Worm (Caenorhabditis elegans) whole organism, L2 larva: ENCODE measurements around the gene T28F3.9.
A peak's percentile ranks its signal among the peaks of the same experiment; 100 is the strongest.

ENCODE experiments used
- C34F6.9 ChIP-seq: fragments of 150-350 bp; optimal IDR thresholded peaks from 2 replicates; lab custom pipeline; 2014; ENCODE audit warnings: missing biosample characterization, missing genetic modification characterization
- F13H6.1 ChIP-seq: sonication (generic microtip); optimal IDR thresholded peaks from 2 replicates; lab custom pipeline; 2016; ENCODE audit warnings: missing genetic modification characterization, missing compliant biosample characterization
- Y55F3AM.14 ChIP-seq: fragments of 200-800 bp; sonication (Bioruptor generic); optimal IDR thresholded peaks from 2 replicates; lab custom pipeline; 2018; ENCODE audit warnings: mild to moderate bottlenecking, missing genetic modification characterization, missing compliant biosample characterization
- ZK546.5 ChIP-seq: sonication (generic microtip); optimal IDR thresholded peaks from 2 replicates; lab custom pipeline; 2017; ENCODE audit warnings: missing biosample characterization, missing genetic modification characterization
- alr-1 ChIP-seq: fragments of 150-350 bp; optimal IDR thresholded peaks from 2 replicates; lab custom pipeline; 2014; ENCODE audit warnings: missing biosample characterization, missing genetic modification characterization
- ama-1 ChIP-seq: fragments of 150-350 bp; optimal IDR thresholded peaks from 2 replicates; lab custom pipeline; 2018; ENCODE audit warnings: inconsistent platforms
- ceh-16 ChIP-seq: fragments of 150-350 bp; optimal IDR thresholded peaks from 2 replicates; lab custom pipeline; 2014; ENCODE audit warnings: missing biosample characterization, missing genetic modification characterization
- ceh-82 ChIP-seq: fragments of 150-350 bp; optimal IDR thresholded peaks from 2 replicates; lab custom pipeline; 2014; ENCODE audit warnings: missing biosample characterization, missing genetic modification characterization
- crh-2 ChIP-seq: sonication (generic microtip); optimal IDR thresholded peaks from 2 replicates; lab custom pipeline; 2017; ENCODE audit warnings: missing biosample characterization, missing genetic modification characterization
- egl-27 ChIP-seq: sonication (generic microtip); optimal IDR thresholded peaks from 3 replicates; lab custom pipeline; 2017; ENCODE audit warnings: missing biosample characterization, missing genetic modification reagents, missing genetic modification characterization
- elt-3 ChIP-seq: sonication (generic microtip); optimal IDR thresholded peaks from 2 replicates; lab custom pipeline; 2017; ENCODE audit warnings: missing biosample characterization, missing genetic modification characterization
- gmeb-1 ChIP-seq: fragments of 150-350 bp; optimal IDR thresholded peaks from 2 replicates; lab custom pipeline; 2014; ENCODE audit warnings: missing biosample characterization, missing genetic modification characterization
- lin-13 ChIP-seq: fragments of 150-350 bp; optimal IDR thresholded peaks from 2 replicates; lab custom pipeline; 2014; ENCODE audit warnings: missing biosample characterization, missing genetic modification reagents, missing genetic modification characterization
- lsy-2 ChIP-seq, 2 experiments: fragments of 150-350 bp in 1 of 2; sonication (generic microtip) in 1 of 2; optimal IDR thresholded peaks; 2 replicates each; lab custom pipeline; 2014 to 2017; ENCODE audit warnings: missing biosample characterization in 2 of 2, missing genetic modification characterization in 2 of 2
- mab-5 ChIP-seq: fragments of 150-350 bp; optimal IDR thresholded peaks from 2 replicates; lab custom pipeline; 2014; ENCODE audit warnings: missing biosample characterization, missing genetic modification characterization
- mbf-1 ChIP-seq: sonication (generic microtip); optimal IDR thresholded peaks from 2 replicates; lab custom pipeline; 2017; ENCODE audit warnings: missing biosample characterization, missing genetic modification characterization
- mdl-1 ChIP-seq, 2 experiments: fragments of 150-350 bp in 1 of 2; sonication (generic microtip) in 1 of 2; optimal IDR thresholded peaks; 2 replicates each; lab custom pipeline; 2017; ENCODE audit warnings: missing biosample characterization in 2 of 2, missing genetic modification characterization in 2 of 2
- nhr-11 ChIP-seq: fragments of 150-350 bp; optimal IDR thresholded peaks from 2 replicates; lab custom pipeline; 2014; ENCODE audit warnings: missing biosample characterization, missing genetic modification characterization
- nhr-12 ChIP-seq: fragments of 150-350 bp; optimal IDR thresholded peaks from 2 replicates; lab custom pipeline; 2014; ENCODE audit warnings: missing biosample characterization, missing genetic modification characterization
- nhr-129 ChIP-seq: fragments of 150-350 bp; optimal IDR thresholded peaks from 2 replicates; lab custom pipeline; 2014; ENCODE audit warnings: missing biosample characterization, missing genetic modification characterization
- nhr-21 ChIP-seq: fragments of 150-350 bp; optimal IDR thresholded peaks from 2 replicates; lab custom pipeline; 2014; ENCODE audit warnings: missing biosample characterization, missing genetic modification characterization
- nhr-237 ChIP-seq: fragments of 150-350 bp; optimal IDR thresholded peaks from 2 replicates; lab custom pipeline; 2014; ENCODE audit warnings: missing biosample characterization, missing genetic modification characterization
- nhr-25 ChIP-seq: fragments of 150-350 bp; sonication (generic microtip); optimal IDR thresholded peaks from 3 replicates; lab custom pipeline; 2014; ENCODE audit warnings: missing biosample characterization, missing genetic modification characterization
- nhr-6 ChIP-seq: fragments of 150-350 bp; optimal IDR thresholded peaks from 2 replicates; lab custom pipeline; 2014; ENCODE audit warnings: missing biosample characterization, missing genetic modification characterization
- nhr-77 ChIP-seq: fragments of 150-350 bp; optimal IDR thresholded peaks from 2 replicates; lab custom pipeline; 2014; ENCODE audit warnings: missing biosample characterization, missing genetic modification characterization
- peb-1 ChIP-seq: fragments of 150-350 bp; optimal IDR thresholded peaks from 2 replicates; lab custom pipeline; 2014; ENCODE audit warnings: missing biosample characterization, missing genetic modification characterization
- sem-4 ChIP-seq: fragments of 150-350 bp; optimal IDR thresholded peaks from 2 replicates; lab custom pipeline; 2014; ENCODE audit warnings: missing biosample characterization, missing genetic modification reagents, missing genetic modification characterization
- skn-1 ChIP-seq: sonication (generic microtip); optimal IDR thresholded peaks from 2 replicates; lab custom pipeline; 2017; ENCODE audit warnings: missing biosample characterization, missing genetic modification characterization
- sma-9 ChIP-seq, 2 experiments: fragments of 150-350 bp in 1 of 2; sonication (generic microtip) in 1 of 2; optimal IDR thresholded peaks; 2 replicates each; lab custom pipeline; 2014 to 2016; ENCODE audit warnings: missing genetic modification characterization in 2 of 2, mild to moderate bottlenecking in 1 of 2, missing biosample characterization in 1 of 2, missing compliant biosample characterization in 1 of 2, missing genetic modification reagents in 1 of 2, moderate library complexity in 1 of 2
- snpc-4 ChIP-seq: fragments of 150-350 bp; optimal IDR thresholded peaks from 2 replicates; lab custom pipeline; 2014; ENCODE audit warnings: missing biosample characterization, missing genetic modification characterization
- unc-55 ChIP-seq: fragments of 150-350 bp; sonication (generic microtip); optimal IDR thresholded peaks from 3 replicates; lab custom pipeline; 2014; ENCODE audit warnings: missing biosample characterization, missing genetic modification reagents, missing genetic modification characterization
- zag-1 ChIP-seq: fragments of 150-350 bp; optimal IDR thresholded peaks from 2 replicates; lab custom pipeline; 2014; ENCODE audit warnings: missing biosample characterization, missing genetic modification characterization
- ztf-11 ChIP-seq: sonication (generic microtip); optimal IDR thresholded peaks from 2 replicates; lab custom pipeline; 2017; ENCODE audit warnings: missing biosample characterization, missing genetic modification characterization
- ztf-4 ChIP-seq: fragments of 150-350 bp; optimal IDR thresholded peaks from 2 replicates; lab custom pipeline; 2014; ENCODE audit warnings: missing biosample characterization, missing genetic modification characterization

Gene T28F3.9

ce11 chrIV:17281060-17282021 is 27.0 kb upstream of the T28F3.9 start (continued):
- TF ChIP-seq ceh-82 (tag; lab: Kevin White, UChicago) (no peak), sem-4 (tag; lab: Kevin White, UChicago) (peak; percentile 66), nhr-11 (tag; lab: Kevin White, UChicago) (peak; percentile 71), nhr-237 (tag; lab: Kevin White, UChicago) (no peak), gmeb-1 (tag; lab: Kevin White, UChicago) (peak; percentile 74), skn-1 (peak; percentile 74), ztf-4 (peak; percentile 95), nhr-6 (tag; lab: Kevin White, UChicago) (peak; percentile 64), Y55F3AM.14 (GFP tag; lab: Kevin White, UChicago) (peak; percentile 71), alr-1 (tag; lab: Kevin White, UChicago) (no peak), ceh-16 (tag; lab: Kevin White, UChicago) (no peak), nhr-21 (tag; lab: Kevin White, UChicago) (no peak), sma-9 (GFP tag; optimal IDR thresholded peaks at IDR 0.05; lab: Kevin White, UChicago) (peak; percentile 52), sma-9 (tag; optimal IDR thresholded peaks at IDR 0.05; lab: Kevin White, UChicago) (no peak), lsy-2 (tag; optimal IDR thresholded peaks at IDR 0.05; lab: Kevin White, UChicago) (peak; percentile 14 to 87), F13H6.1 (peak; percentile 29), unc-55 (GFP tag; lab: Kevin White, UChicago) (no peak)

ce11 chrIV:17284099-17284498 is 24.2 kb upstream of the T28F3.9 start, which contains the start of gene nra-1:
TSS of gene nra-1 (minus strand) at chrIV:17284199.
- TF ChIP-seq ztf-11 (tag; lab: Kevin White, UChicago) (no peak), nhr-12 (no peak), crh-2 (no peak), ZK546.5 (tag; lab: Kevin White, UChicago) (no peak), nhr-237 (tag; lab: Kevin White, UChicago) (no peak), nhr-21 (tag; lab: Kevin White, UChicago) (no peak), gmeb-1 (tag; lab: Kevin White, UChicago) (no peak), alr-1 (tag; lab: Kevin White, UChicago) (no peak), nhr-77 (tag; lab: Kevin White, UChicago) (no peak), mab-5 (tag; lab: Kevin White, UChicago) (no peak), elt-3 (tag; lab: Kevin White, UChicago) (no peak), skn-1 (no peak), peb-1 (no peak), ama-1 (lab: Kevin White, UChicago) (no peak), egl-27 (tag; lab: Kevin White, UChicago) (no peak), mbf-1 (tag; lab: Kevin White, UChicago) (no peak), sem-4 (tag; lab: Kevin White, UChicago) (no peak), ceh-16 (tag; lab: Kevin White, UChicago) (no peak)

ce11 chrIV:17285263-17285662 is 23.0 kb upstream of the T28F3.9 start:
- TF ChIP-seq nhr-25 (tag; lab: Kevin White, UChicago) = no peak
- TF ChIP-seq lsy-2 (tag; optimal IDR thresholded peaks at IDR 0.05; lab: Kevin White, UChicago) = peak in 1 of 2 experiments; percentile 56
- peak; percentile 50 for TF ChIP-seq nhr-129 (tag; lab: Kevin White, UChicago)
- TF ChIP-seq C34F6.9 (tag; lab: Kevin White, UChicago) = peak; percentile 52
- TF ChIP-seq mdl-1 (tag; optimal IDR thresholded peaks at IDR 0.05; lab: Kevin White, UChicago) = no peak
- peak; percentile 18 for TF ChIP-seq ztf-4
- TF ChIP-seq sma-9 (GFP tag; optimal IDR thresholded peaks at IDR 0.05; lab: Kevin White, UChicago) = peak; percentile 66
- no peak for TF ChIP-seq sma-9 (tag; optimal IDR thresholded peaks at IDR 0.05; lab: Kevin White, UChicago)
- TF ChIP-seq snpc-4 (tag; lab: Kevin White, UChicago) = no peak
- TF ChIP-seq zag-1 (tag; lab: Kevin White, UChicago) = peak; percentile 31
- TF ChIP-seq lin-13 (GFP tag; lab: Kevin White, UChicago) = peak; percentile 7
- peak; percentile 91 for TF ChIP-seq unc-55 (GFP tag; lab: Kevin White, UChicago)
- peak; percentile 69 for TF ChIP-seq crh-2
